Worm (Caenorhabditis elegans): Measurements from ENCODE around the gene C38H2.3.
A peak's percentile ranks its signal among the peaks of the same experiment; 100 is the strongest.

The C38H2.3 gene

DNA sequence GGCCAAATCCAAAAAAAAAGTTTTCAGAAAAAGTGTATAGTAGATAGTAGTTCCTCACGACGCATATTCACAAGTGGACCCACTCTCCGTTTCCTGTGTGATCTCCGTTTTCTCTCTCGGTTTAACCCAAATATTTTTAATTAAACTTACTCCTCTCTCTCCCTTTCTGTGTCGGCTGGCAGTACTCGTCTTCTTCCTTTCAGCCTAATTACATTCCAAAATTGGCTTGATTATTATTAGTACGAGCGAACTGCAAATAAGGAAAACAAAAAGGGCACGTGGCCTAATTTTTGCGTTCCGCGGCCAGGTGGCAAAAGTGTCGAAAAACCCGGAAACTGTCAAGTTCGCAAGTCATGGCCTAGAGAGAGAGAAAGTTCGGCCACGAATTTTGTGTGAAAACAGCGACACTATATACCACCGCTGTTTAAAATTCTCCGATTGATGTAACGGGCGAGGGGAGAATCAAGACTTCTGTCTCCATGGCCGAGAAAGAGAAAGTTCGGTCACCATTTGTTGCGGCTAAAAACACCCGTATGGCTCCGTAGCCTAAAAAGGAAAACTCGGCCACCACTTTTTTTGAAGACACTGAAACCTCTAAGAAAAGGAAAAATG lies 10.6 kb upstream of the C38H2.3 start:
- TF ChIP-seq sma-3 (GFP tag; optimal IDR thresholded peaks at IDR 0.05) = no peak
- no peak for TF ChIP-seq nhr-129 (tag; optimal IDR thresholded peaks at IDR 0.05)
- TF ChIP-seq nhr-11 (tag; optimal IDR thresholded peaks at IDR 0.05) = no peak
- no peak for TF ChIP-seq nhr-10 (tag; optimal IDR thresholded peaks at IDR 0.05)
- TF ChIP-seq nhr-21 (tag; optimal IDR thresholded peaks at IDR 0.05) = no peak
- TF ChIP-seq mbf-1 (tag; optimal IDR thresholded peaks at IDR 0.05) = no peak
- no peak for TF ChIP-seq unc-55 (GFP tag; optimal IDR thresholded peaks at IDR 0.05)

DNA sequence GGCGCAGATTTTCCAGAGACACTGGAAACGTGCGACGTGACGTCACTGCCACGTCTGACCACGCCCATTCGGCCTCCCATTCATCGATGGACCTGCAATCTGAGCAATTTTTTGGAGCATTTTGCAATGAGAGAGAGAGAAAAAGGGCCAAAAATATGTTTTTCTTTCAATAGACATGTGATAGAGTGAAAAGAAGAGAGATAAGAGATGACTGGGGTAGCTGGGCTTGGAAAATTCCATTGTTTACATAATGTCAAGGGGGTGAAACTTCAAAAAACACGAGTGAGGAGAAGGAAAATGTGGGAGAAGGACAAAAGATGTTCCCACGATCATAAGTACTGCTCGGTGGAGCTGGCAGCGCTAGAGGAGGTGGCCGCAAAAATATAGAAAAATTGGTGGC lies 9.6 kb upstream of the C38H2.3 start, which contains the start of gene M03C11.1:
TSS of gene M03C11.1 (minus strand) at position 101 of the 400 bp plus-strand sequence.
- TF ChIP-seq snpc-4 (tag; optimal IDR thresholded peaks at IDR 0.05) (no peak), ceh-16 (tag; optimal IDR thresholded peaks at IDR 0.05) (no peak), nhr-77 (tag; optimal IDR thresholded peaks at IDR 0.05) (no peak), C34F6.9 (tag; optimal IDR thresholded peaks at IDR 0.05) (no peak), dmd-4 (tag; optimal IDR thresholded peaks at IDR 0.05) (no peak), gmeb-1 (tag; optimal IDR thresholded peaks at IDR 0.05) (no peak), mab-5 (tag; optimal IDR thresholded peaks at IDR 0.05) (no peak), egl-27 (tag; optimal IDR thresholded peaks at IDR 0.05) (no peak), nhr-12 (tag; optimal IDR thresholded peaks at IDR 0.05) (no peak), crh-2 (tag; optimal IDR thresholded peaks at IDR 0.05) (no peak), lin-39 (tag; optimal IDR thresholded peaks at IDR 0.05) (no peak), nhr-6 (tag; optimal IDR thresholded peaks at IDR 0.05) (no peak), Y55F3AM.14 (GFP tag; optimal IDR thresholded peaks at IDR 0.05) (no peak), nhr-11 (tag; optimal IDR thresholded peaks at IDR 0.05) (no peak), ama-1 (optimal IDR thresholded peaks at IDR 0.05) (no peak), aly-2 (tag; optimal IDR thresholded peaks at IDR 0.05) (no peak), R02D3.7 (tag; optimal IDR thresholded peaks at IDR 0.05) (no peak), nhr-237 (tag; optimal IDR thresholded peaks at IDR 0.05) (no peak)

DNA sequence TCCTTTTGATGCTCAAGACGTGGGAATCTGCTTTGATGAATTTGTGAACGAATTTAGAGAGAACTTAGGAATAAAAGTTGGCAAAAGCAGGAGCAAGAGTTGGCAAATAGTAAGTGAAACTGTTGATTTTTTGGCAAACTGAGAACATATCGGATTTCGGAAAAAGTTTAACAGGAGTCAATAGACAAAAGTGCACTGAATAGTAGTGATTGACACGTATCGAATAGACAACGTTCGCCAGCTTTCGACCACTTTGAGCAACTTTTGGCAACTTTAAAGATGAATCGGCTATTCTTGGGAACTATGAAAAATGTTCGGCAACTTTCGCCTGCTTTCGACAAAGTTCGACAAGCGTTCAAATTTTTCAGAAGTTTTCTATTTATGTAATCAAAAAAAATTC lies 5.3 kb upstream of the C38H2.3 start, which contains the start of gene M03C11.9:
TSS of gene M03C11.9 (minus strand) at position 101 of the 400 bp plus-strand sequence.
- no peak for TF ChIP-seq elt-3 (tag; optimal IDR thresholded peaks at IDR 0.05)
- TF ChIP-seq mdl-1 (tag; optimal IDR thresholded peaks at IDR 0.05) = no peak
- TF ChIP-seq nhr-77 (tag; optimal IDR thresholded peaks at IDR 0.05) = no peak
- no peak for TF ChIP-seq fos-1 (tag; optimal IDR thresholded peaks at IDR 0.05)
- no peak for TF ChIP-seq nhr-11 (tag; optimal IDR thresholded peaks at IDR 0.05)
- TF ChIP-seq ztf-11 (tag; optimal IDR thresholded peaks at IDR 0.05) = no peak
- no peak for TF ChIP-seq crh-2 (tag; optimal IDR thresholded peaks at IDR 0.05)

DNA sequence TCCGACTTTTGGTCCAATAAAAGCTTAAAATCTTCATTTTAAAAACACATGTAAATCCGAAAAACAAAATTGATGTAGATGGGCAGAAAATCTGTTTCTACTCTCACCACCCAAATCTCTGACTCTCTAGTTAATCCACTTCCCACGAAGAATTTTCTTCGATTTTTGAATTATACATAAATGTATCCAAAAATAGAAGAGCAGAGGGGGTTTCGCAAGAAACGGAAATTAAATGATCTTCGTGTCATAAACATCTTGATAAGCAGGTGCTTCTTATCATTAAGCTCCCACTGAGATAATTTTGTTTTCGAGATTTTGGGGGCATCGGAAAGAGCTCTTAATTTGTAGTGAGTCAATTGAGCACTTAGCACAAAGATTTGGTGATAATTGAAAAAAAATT lies 3.2 kb upstream of the C38H2.3 start:
- no peak for TF ChIP-seq skn-1 (tag; optimal IDR thresholded peaks at IDR 0.05)
- no peak for TF ChIP-seq sma-3 (GFP tag; optimal IDR thresholded peaks at IDR 0.05)
- TF ChIP-seq mab-5 (tag; optimal IDR thresholded peaks at IDR 0.05) = no peak
- no peak for TF ChIP-seq lin-11 (tag; optimal IDR thresholded peaks at IDR 0.05)

DNA sequence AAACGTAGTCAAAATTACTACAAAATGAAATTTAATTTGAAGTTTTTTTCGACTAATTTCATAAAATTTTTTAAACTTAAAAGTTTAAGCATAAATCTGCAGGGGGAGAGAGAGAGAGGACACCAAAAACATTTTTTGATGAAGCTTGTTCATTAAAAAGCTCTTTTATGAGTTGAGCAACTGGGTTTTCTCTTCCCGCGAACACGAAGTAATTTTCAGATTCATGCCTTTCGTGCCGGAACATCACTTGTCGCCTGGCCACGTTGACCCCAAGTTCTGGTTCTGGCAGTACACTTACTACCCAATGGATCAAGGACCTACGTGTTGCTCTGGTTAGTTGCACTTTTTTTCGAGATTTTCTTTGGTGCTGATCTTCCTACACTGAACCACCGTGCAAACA lies 2.6 kb downstream of the C38H2.3 start:
- no peak for TF ChIP-seq nhr-6 (tag; optimal IDR thresholded peaks at IDR 0.05)
- TF ChIP-seq nhr-21 (tag; optimal IDR thresholded peaks at IDR 0.05) = no peak
- no peak for TF ChIP-seq fos-1 (tag; optimal IDR thresholded peaks at IDR 0.05)
- TF ChIP-seq nhr-25 (tag; optimal IDR thresholded peaks at IDR 0.05) = no peak

DNA sequence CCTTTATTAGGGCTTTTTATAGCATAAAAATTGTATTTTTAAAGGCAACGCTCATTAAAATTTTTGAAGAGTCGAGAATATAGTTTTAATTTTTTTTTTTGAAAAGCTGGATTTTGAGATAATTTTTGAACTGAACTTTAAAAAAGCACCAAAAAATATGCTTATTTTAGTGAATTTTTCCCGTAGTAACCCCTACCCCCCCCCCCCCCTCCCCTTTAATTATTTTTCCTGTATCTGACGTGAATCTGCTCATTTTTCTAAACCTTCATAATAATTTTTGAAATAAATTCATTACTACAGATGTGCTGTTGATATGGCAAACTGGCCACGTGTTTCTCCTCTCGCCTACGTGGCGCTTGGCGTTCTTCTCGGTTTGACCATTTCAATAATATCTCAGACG lies 4.9 kb downstream of the C38H2.3 start, which contains the start of gene C38H2.2:
TSS of gene C38H2.2 (plus strand) at position 301 of the 400 bp plus-strand sequence.
- TF ChIP-seq sem-4 (tag; optimal IDR thresholded peaks at IDR 0.05) (no peak), peb-1 (tag; optimal IDR thresholded peaks at IDR 0.05) (no peak)

DNA sequence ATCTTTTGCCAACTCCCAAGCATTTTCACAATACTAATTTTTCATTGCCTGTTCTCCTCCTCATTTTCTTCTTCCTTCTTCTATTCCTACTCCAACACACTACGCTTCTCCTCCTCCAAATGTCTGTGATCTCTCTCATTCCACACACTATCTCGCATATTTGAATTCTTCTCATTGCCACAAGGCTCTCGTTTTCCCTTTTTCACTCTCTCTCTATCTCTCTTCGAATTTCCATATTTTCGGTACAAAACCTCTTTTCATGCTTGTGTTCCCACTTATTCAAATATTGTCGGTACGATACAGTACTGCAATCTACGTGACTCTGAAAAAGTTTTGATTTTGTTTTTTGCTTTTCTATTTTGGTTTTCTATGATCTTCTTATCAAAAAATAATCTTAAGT lies 5.7 kb downstream of the C38H2.3 start:
- peak; percentile 12 for TF ChIP-seq sma-9 (GFP tag; optimal IDR thresholded peaks at IDR 0.05)
- no peak for TF ChIP-seq sma-9 (tag; optimal IDR thresholded peaks at IDR 0.05)
- TF ChIP-seq nhr-129 (tag; optimal IDR thresholded peaks at IDR 0.05) = peak; percentile 6
- TF ChIP-seq sem-4 (tag; optimal IDR thresholded peaks at IDR 0.05) = no peak
- peak in 1 of 2 experiments; percentile 18 for TF ChIP-seq lsy-2 (tag; optimal IDR thresholded peaks at IDR 0.05)
- TF ChIP-seq aly-2 (tag; optimal IDR thresholded peaks at IDR 0.05) = no peak
- no peak for TF ChIP-seq lin-11 (tag; optimal IDR thresholded peaks at IDR 0.05)
- TF ChIP-seq fos-1 (tag; optimal IDR thresholded peaks at IDR 0.05) = peak; percentile 32
- TF ChIP-seq C34F6.9 (tag; optimal IDR thresholded peaks at IDR 0.05) = peak; percentile 53
- peak; percentile 0 for TF ChIP-seq crh-2 (tag; optimal IDR thresholded peaks at IDR 0.05)
- peak; percentile 55 for TF ChIP-seq unc-55 (GFP tag; optimal IDR thresholded peaks at IDR 0.05)

All from whole organism, L2 larva.